Fruit fly (Drosophila melanogaster) whole organism, embryonic: ENCODE data around the gene CG43321.

Source experiments
- Atf-2 ChIP-seq: fragments of 200-800 bp; sonication (Bioruptor generic); optimal IDR thresholded peaks from 2 replicates; lab custom pipeline; 2016; ENCODE audit warnings: missing biosample characterization, missing genetic modification characterization
- Bgb ChIP-seq: fragments of 200-800 bp; sonication (Bioruptor generic); IDR thresholded peaks from 2 replicates; pipeline ENCODE4 v1.3.6; 2022; ENCODE audit warnings: missing biosample characterization, missing genetic modification characterization; ENCODE audit not compliant: partially characterized antibody
- CG10321 ChIP-seq: fragments of 200-800 bp; sonication (Bioruptor generic); IDR thresholded peaks from 2 replicates; pipeline ENCODE4 v1.3.6; 2022; ENCODE audit warnings: missing biosample characterization, missing genetic modification characterization
- CG10366 ChIP-seq: fragments of 200-800 bp; sonication (Bioruptor generic); IDR thresholded peaks from 2 replicates; pipeline ENCODE4 v1.3.6; 2022; ENCODE audit warnings: missing biosample characterization, missing genetic modification characterization
- CG10543 ChIP-seq: fragments of 200-800 bp; sonication (Bioruptor generic); optimal IDR thresholded peaks from 3 replicates; lab custom pipeline; 2017; ENCODE audit warnings: missing biosample characterization, mild to moderate bottlenecking, missing genetic modification characterization, moderate library complexity
- CG14667 ChIP-seq: fragments of 200-800 bp; sonication (Bioruptor generic); IDR thresholded peaks from 2 replicates; pipeline ENCODE4 v1.3.6; 2022; ENCODE audit warnings: missing biosample characterization, missing genetic modification characterization
- CG17186 ChIP-seq: fragments of 200-800 bp; sonication (Bioruptor generic); optimal IDR thresholded peaks from 3 replicates; lab custom pipeline; 2017; ENCODE audit warnings: missing biosample characterization, missing genetic modification reagents, missing genetic modification characterization
- CG17328 ChIP-seq: fragments of 200-800 bp; sonication (Bioruptor generic); IDR thresholded peaks from 2 replicates; pipeline ENCODE4 v1.3.6; 2022; ENCODE audit warnings: missing biosample characterization, missing genetic modification characterization
- CG2678 ChIP-seq: fragments of 200-800 bp; sonication (Bioruptor generic); optimal IDR thresholded peaks from 3 replicates; lab custom pipeline; 2019; ENCODE audit warnings: missing biosample characterization, mild to moderate bottlenecking, missing genetic modification characterization, moderate library complexity
- CG31365 ChIP-seq: fragments of 200-800 bp; sonication (Bioruptor generic); optimal IDR thresholded peaks from 2 replicates; lab custom pipeline; 2018; ENCODE audit warnings: missing biosample characterization, mild to moderate bottlenecking, missing genetic modification characterization
- CG34224 ChIP-seq: fragments of 200-800 bp; sonication (Bioruptor generic); IDR thresholded peaks from 3 replicates; pipeline ENCODE4 v1.3.6; 2022; ENCODE audit warnings: missing biosample characterization, missing genetic modification characterization; ENCODE audit not compliant: partially characterized antibody
- CG6254 ChIP-seq: fragments of 200-800 bp; sonication (Bioruptor generic); optimal IDR thresholded peaks from 3 replicates; lab custom pipeline; 2017; ENCODE audit warnings: mild to moderate bottlenecking, missing biosample characterization, missing genetic modification reagents, missing genetic modification characterization
- CG8089 ChIP-seq: fragments of 200-800 bp; sonication (Bioruptor generic); optimal IDR thresholded peaks from 3 replicates; lab custom pipeline; 2016; ENCODE audit warnings: missing biosample characterization, missing genetic modification characterization
- CTCF ChIP-seq: fragments of 200-800 bp; sonication (Bioruptor generic); optimal IDR thresholded peaks from 2 replicates; lab custom pipeline; 2017; ENCODE audit warnings: missing biosample characterization, mild to moderate bottlenecking, missing genetic modification characterization, moderate library complexity
- Dp ChIP-seq: fragments of 200-800 bp; sonication (Bioruptor generic); optimal IDR thresholded peaks from 2 replicates; lab custom pipeline; 2018; ENCODE audit warnings: missing biosample characterization, mild to moderate bottlenecking, missing genetic modification characterization, moderate library complexity
- E2f2 ChIP-seq: fragments of 200-800 bp; sonication (Bioruptor generic); IDR thresholded peaks from 2 replicates; pipeline ENCODE4 v1.3.6; 2022; ENCODE audit warnings: missing biosample characterization, missing genetic modification characterization
- Hmr ChIP-seq: fragments of 200-800 bp; sonication (Bioruptor generic); optimal IDR thresholded peaks from 3 replicates; lab custom pipeline; 2017; ENCODE audit warnings: mild to moderate bottlenecking, missing biosample characterization, missing genetic modification reagents, missing genetic modification characterization
- MESR4 ChIP-seq: fragments of 200-800 bp; sonication (Bioruptor generic); optimal IDR thresholded peaks from 2 replicates; lab custom pipeline; 2018; ENCODE audit warnings: missing biosample characterization, mild to moderate bottlenecking, missing genetic modification characterization, moderate library complexity
- MTF-1 ChIP-seq: fragments of 200-800 bp; sonication (Bioruptor generic); optimal IDR thresholded peaks from 2 replicates; lab custom pipeline; 2018; ENCODE audit warnings: missing biosample characterization, mild to moderate bottlenecking, missing genetic modification characterization, borderline replicate concordance
- Med ChIP-seq: fragments of 200-800 bp; sonication (Bioruptor generic); peaks from one replicate; lab custom pipeline; 2016; ENCODE audit warnings: missing biosample characterization, missing genetic modification characterization, mild to moderate bottlenecking, inconsistent platforms, moderate library complexity
- Mrtf ChIP-seq: fragments of 200-800 bp; sonication (Bioruptor generic); IDR thresholded peaks from 3 replicates; pipeline ENCODE4 v1.3.6; 2022; ENCODE audit warnings: missing biosample characterization, missing genetic modification characterization
- Myb ChIP-seq: fragments of 200-800 bp; sonication (Bioruptor generic); optimal IDR thresholded peaks from 2 replicates; lab custom pipeline; 2016; ENCODE audit warnings: missing biosample characterization, missing genetic modification characterization
- Six4 ChIP-seq: fragments of 200-800 bp; sonication (Bioruptor generic); optimal IDR thresholded peaks from 2 replicates; lab custom pipeline; 2016; ENCODE audit warnings: missing biosample characterization, missing genetic modification characterization
- Ssrp ChIP-seq: fragments of 200-800 bp; sonication (Bioruptor generic); optimal IDR thresholded peaks from 2 replicates; lab custom pipeline; 2018; ENCODE audit warnings: missing biosample characterization, mild to moderate bottlenecking, missing genetic modification characterization, moderate library complexity
- Stat92E ChIP-seq, 3 experiments: fragments of >200 bp in 2 of 3; fragments of 200-800 bp in 1 of 3; sonication (Bioruptor generic) in 1 of 3; optimal IDR thresholded peaks; 2 replicates each; lab custom pipeline; 2017 to 2019; ENCODE audit warnings: missing biosample characterization in 3 of 3, missing genetic modification characterization in 3 of 3, mild to moderate bottlenecking in 1 of 3, moderate library complexity in 1 of 3
- TFAM ChIP-seq: fragments of 200-800 bp; sonication (Bioruptor generic); optimal IDR thresholded peaks from 2 replicates; lab custom pipeline; 2017; ENCODE audit warnings: missing biosample characterization, missing genetic modification characterization, inconsistent platforms
- Tbp ChIP-seq: fragments of >200 bp; optimal IDR thresholded peaks from 2 replicates; lab custom pipeline; 2018; ENCODE audit warnings: missing biosample characterization, missing genetic modification characterization
- YL-1 ChIP-seq: fragments of 200-800 bp; sonication (Bioruptor generic); optimal IDR thresholded peaks from 3 replicates; lab custom pipeline; 2017; ENCODE audit warnings: missing biosample characterization, mild to moderate bottlenecking, missing genetic modification characterization
- amos ChIP-seq: fragments of 200-800 bp; sonication (Bioruptor generic); IDR thresholded peaks from 2 replicates; pipeline ENCODE4 v1.3.6; 2022; ENCODE audit warnings: missing biosample characterization, missing genetic modification characterization; ENCODE audit not compliant: partially characterized antibody
- aop ChIP-seq: fragments of 200-800 bp; sonication (Bioruptor generic); IDR thresholded peaks from 2 replicates; pipeline ENCODE4 v1.3.6; 2022; ENCODE audit warnings: missing biosample characterization, missing genetic modification characterization
- bbx ChIP-seq: fragments of 200-800 bp; sonication (Bioruptor generic); IDR thresholded peaks from 2 replicates; pipeline ENCODE4 v1.3.6; 2022; ENCODE audit warnings: missing biosample characterization, missing genetic modification characterization; ENCODE audit not compliant: partially characterized antibody
- cas ChIP-seq: fragments of 200-800 bp; sonication (Bioruptor generic); IDR thresholded peaks from 2 replicates; pipeline ENCODE4 v1.3.6; 2022; ENCODE audit warnings: missing biosample characterization, missing genetic modification characterization
- chinmo ChIP-seq: fragments of 200-800 bp; sonication (Bioruptor generic); IDR thresholded peaks from 4 replicates; pipeline ENCODE4 v1.3.6; 2022; ENCODE audit warnings: missing biosample characterization, missing genetic modification characterization; ENCODE audit not compliant: partially characterized antibody
- crc ChIP-seq: fragments of 200-800 bp; sonication (Bioruptor generic); optimal IDR thresholded peaks from 2 replicates; lab custom pipeline; 2016; ENCODE audit warnings: missing biosample characterization, missing genetic modification characterization
- crp ChIP-seq, 2 experiments: fragments of 200-800 bp; sonication (Bioruptor generic); optimal IDR thresholded peaks; 2 replicates in 1 of 2; 3 replicates in 1 of 2; lab custom pipeline; 2017; ENCODE audit warnings: missing biosample characterization in 2 of 2, missing genetic modification characterization in 2 of 2, mild to moderate bottlenecking in 1 of 2, moderate library complexity in 1 of 2
- danr ChIP-seq: fragments of 200-800 bp; sonication (Bioruptor generic); IDR thresholded peaks from 2 replicates; pipeline ENCODE4 v1.3.6; 2022; ENCODE audit warnings: missing biosample characterization, missing genetic modification characterization
- insv ChIP-seq, 2 experiments: fragments of 200-800 bp; sonication (Bioruptor generic); optimal IDR thresholded peaks; 3 replicates each; lab custom pipeline; 2016 to 2018; ENCODE audit warnings: missing biosample characterization in 2 of 2, missing genetic modification characterization in 2 of 2
- lola ChIP-seq, 3 experiments: fragments of >200 bp in 2 of 3; fragments of 200-800 bp in 1 of 3; sonication (Bioruptor generic) in 1 of 3; optimal IDR thresholded peaks; 2 replicates each; lab custom pipeline; 2017 to 2019; ENCODE audit warnings: missing biosample characterization in 3 of 3, missing genetic modification characterization in 3 of 3, mild to moderate bottlenecking in 1 of 3, moderate library complexity in 1 of 3
- nom ChIP-seq: fragments of 200-800 bp; sonication (Bioruptor generic); optimal IDR thresholded peaks from 2 replicates; lab custom pipeline; 2017; ENCODE audit warnings: missing biosample characterization, missing genetic modification characterization, mild to moderate bottlenecking, moderate library complexity, missing genetic modification reagents
- oc ChIP-seq: fragments of 200-800 bp; sonication (Bioruptor generic); optimal IDR thresholded peaks from 2 replicates; lab custom pipeline; 2018; ENCODE audit warnings: missing biosample characterization, mild to moderate bottlenecking, missing genetic modification characterization, moderate library complexity
- p53 ChIP-seq: fragments of 200-800 bp; sonication (Bioruptor generic); optimal IDR thresholded peaks from 2 replicates; lab custom pipeline; 2016; ENCODE audit warnings: missing biosample characterization, missing genetic modification characterization
- peb ChIP-seq: fragments of 200-800 bp; sonication (Bioruptor generic); IDR thresholded peaks from 2 replicates; pipeline ENCODE4 v1.3.6; 2022; ENCODE audit warnings: missing biosample characterization, missing genetic modification characterization
- sob ChIP-seq: fragments of 200-800 bp; sonication (Bioruptor generic); IDR thresholded peaks from 2 replicates; pipeline ENCODE4 v1.3.6; 2022; ENCODE audit warnings: missing biosample characterization, missing genetic modification characterization
- tin ChIP-seq: fragments of 200-800 bp; sonication (Bioruptor generic); optimal IDR thresholded peaks from 3 replicates; lab custom pipeline; 2016; ENCODE audit warnings: missing biosample characterization, missing genetic modification characterization

CG43321 gene

dm6 chr2L:7026988-7027908, 15.2 kb downstream of the CG43321 start, which contains the start of the genes CG31908 and MME1 (continued):
- no peak for TF ChIP-seq lola (GFP tag; optimal IDR thresholded peaks at IDR 0.05; lab: Kevin White, UChicago)
- no peak for TF ChIP-seq Tbp (GFP tag; lab: Kevin White, UChicago)
- no peak for TF ChIP-seq Ssrp
- TF ChIP-seq CG10543 (GFP tag; lab: Kevin White, UChicago), result no peak
- no peak for TF ChIP-seq oc (tag; lab: Kevin White, UChicago)
- TF ChIP-seq p53 (GFP tag; lab: Kevin White, UChicago), result no peak
- TF ChIP-seq CG10366 (GFP tag; lab: Robert Waterston, UW), result no peak
- peak; percentile 69 for TF ChIP-seq YL-1 (GFP tag; lab: Kevin White, UChicago)
- TF ChIP-seq CG14667 (GFP tag; lab: Robert Waterston, UW), result no peak
- peak in 1 of 2 experiments; percentile 86 for TF ChIP-seq crp (GFP tag; optimal IDR thresholded peaks at IDR 0.05; lab: Kevin White, UChicago)

- TF ChIP-seq nom (GFP tag; lab: Kevin White, UChicago), result peak; percentile 65
- TF ChIP-seq CG17186, result no peak
- no peak for TF ChIP-seq CG17328 (GFP tag; lab: Robert Waterston, UW)
- no peak for TF ChIP-seq MESR4 (GFP tag; lab: Kevin White, UChicago)
- peak; percentile 12 for TF ChIP-seq Med
- no peak for TF ChIP-seq CG34224 (GFP tag; lab: Robert Waterston, UW)
These were observed 16.4 kb downstream of the CG43321 start for dm6 chr2L:7028440-7028839.

DNA sequence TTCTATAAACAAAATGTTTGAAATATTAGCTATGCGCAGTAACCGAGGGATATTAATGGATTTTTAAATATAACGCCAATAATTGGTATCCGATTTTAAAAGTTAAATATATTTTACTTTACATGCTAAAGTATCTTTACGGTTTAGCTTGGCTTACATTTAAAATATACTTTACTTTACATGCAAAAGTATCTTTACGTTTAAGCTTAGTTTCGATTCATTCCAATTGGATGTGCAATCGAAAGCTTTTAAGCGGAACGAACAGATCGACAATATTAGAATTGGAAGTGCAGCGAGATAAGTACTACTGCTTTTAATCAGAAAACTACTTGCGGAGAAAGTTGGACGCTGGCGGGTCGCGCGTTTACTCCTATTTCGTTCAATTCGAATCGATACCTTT, 16.9 kb downstream of the CG43321 start:
- TF ChIP-seq Bgb, result peak; percentile 55
- TF ChIP-seq insv (GFP tag; optimal IDR thresholded peaks at IDR 0.05; lab: Kevin White, UChicago), result peak in 1 of 2 experiments; percentile 46
- TF ChIP-seq tin (GFP tag; lab: Kevin White, UChicago), result no peak
- TF ChIP-seq bbx (GFP tag; lab: Robert Waterston, UW), result peak; percentile 42; the same call in 1 of the 2 replicates
- TF ChIP-seq chinmo (GFP tag; lab: Robert Waterston, UW), result peak; percentile 52; the same call in 1 of the 4 replicates
- no peak for TF ChIP-seq Hmr
- peak; percentile 36; the same call in 1 of the 2 replicates for TF ChIP-seq amos (GFP tag; lab: Robert Waterston, UW)
- TF ChIP-seq CG10321, result no peak
- TF ChIP-seq Dp (GFP tag; lab: Kevin White, UChicago), result peak; percentile 11
- no peak for TF ChIP-seq Tbp (GFP tag; lab: Kevin White, UChicago)
- 0 out of 2 replicates have a peak, but pooled peaks have one; percentile 10 for TF ChIP-seq E2f2 (GFP tag; lab: Robert Waterston, UW)
- peak; percentile 15 for TF ChIP-seq Myb (GFP tag; lab: Kevin White, UChicago)
- TF ChIP-seq CG8089 (GFP tag; lab: Kevin White, UChicago), result no peak
- TF ChIP-seq CTCF (GFP tag; lab: Kevin White, UChicago), result peak; percentile 74
- no peak for TF ChIP-seq CG6254 (GFP tag; lab: Kevin White, UChicago)
- TF ChIP-seq Atf-2 (GFP tag; lab: Kevin White, UChicago), result no peak
- TF ChIP-seq CG31365 (tag; lab: Kevin White, UChicago), result peak; percentile 4

DNA sequence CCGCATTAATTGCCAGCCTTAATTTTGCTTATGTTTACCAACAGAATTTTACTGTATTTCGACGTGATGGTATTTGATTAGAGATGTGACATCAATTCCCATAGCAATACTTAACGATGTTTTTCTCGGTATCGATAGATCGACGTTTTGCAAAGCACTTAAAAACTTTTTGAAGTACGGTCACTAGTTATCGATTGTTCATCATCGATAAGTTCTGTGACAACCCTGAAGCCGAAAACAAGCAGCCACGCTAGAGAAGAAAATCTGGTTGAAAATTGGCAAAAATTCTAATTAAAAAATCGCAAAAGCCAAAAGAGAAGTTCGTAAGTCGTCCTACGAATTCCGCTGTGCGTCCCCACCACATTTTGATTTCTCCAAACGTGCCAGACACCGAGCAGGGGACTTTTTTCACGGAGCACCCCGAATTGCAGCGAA, 20.5 kb downstream of the CG43321 start, which contains the start of the genes Rab30 and Caper:
Gene Rab30 (minus strand): TSS at position 90 of the 435 bp plus-strand sequence.
Gene Caper (plus strand): TSS at position 205 of the 435 bp plus-strand sequence.
- TF ChIP-seq danr (GFP tag; lab: Robert Waterston, UW), result no peak
- TF ChIP-seq aop (GFP tag; lab: Robert Waterston, UW), result no peak
- no peak for TF ChIP-seq crc
- TF ChIP-seq MTF-1, result peak; percentile 3
- 0 out of 2 replicates have a peak, but pooled peaks have one; percentile 33 for TF ChIP-seq cas (GFP tag; lab: Robert Waterston, UW)
- TF ChIP-seq Stat92E (GFP tag; optimal IDR thresholded peaks at IDR 0.05; lab: Kevin White, UChicago), result no peak
- no peak for TF ChIP-seq CG2678 (tag; lab: Kevin White, UChicago)
- peak; percentile 55 for TF ChIP-seq Six4 (GFP tag; lab: Kevin White, UChicago)
- TF ChIP-seq TFAM (GFP tag; lab: Kevin White, UChicago), result no peak
- no peak for TF ChIP-seq Mrtf (GFP tag; lab: Robert Waterston, UW)
- TF ChIP-seq peb (GFP tag; lab: Robert Waterston, UW), result no peak
- TF ChIP-seq sob (GFP tag; lab: Robert Waterston, UW), result peak; percentile 86
